Fruit fly (Drosophila melanogaster): Measurements from ENCODE around the gene Sfmbt.
"Not testable (repeated sequence)": the region's sequence is repeated elsewhere in the genome, so short reads cannot be mapped to it uniquely, and the experiment has no call there.

Sfmbt gene

DNA sequence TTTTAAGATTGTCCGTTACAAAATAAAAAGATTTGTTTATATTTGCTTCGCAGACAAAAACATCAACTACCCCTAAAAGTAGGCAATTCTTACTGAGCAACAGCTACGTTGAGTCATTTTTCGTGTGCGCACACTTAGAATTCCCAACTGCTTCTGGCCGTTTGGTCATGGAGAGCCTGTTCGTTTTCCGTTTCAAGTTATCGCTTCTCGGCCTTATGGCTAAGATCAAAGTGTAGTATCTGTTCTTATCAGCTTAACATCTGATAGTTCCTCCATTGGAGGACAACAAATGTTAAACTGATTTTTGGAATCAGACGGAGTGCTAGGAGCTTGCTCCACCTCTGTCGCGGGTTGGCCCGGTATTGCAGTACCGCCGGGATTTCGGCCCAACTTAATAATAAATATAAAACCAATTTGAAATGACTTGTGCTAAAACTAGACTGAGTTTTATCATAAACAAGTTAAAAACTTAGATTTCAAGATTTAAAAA, 39.1 kb upstream of the Sfmbt start (continued):
- TF ChIP-seq trh (GFP tag; optimal IDR thresholded peaks at IDR 0.05) = peak; percentile 8
- TF ChIP-seq gt (GFP tag; IDR thresholded peaks at IDR 0.05) = peak; percentile 44; the same call in 1 of the 2 replicates
- peak; percentile 5 for TF ChIP-seq CG12104 (GFP tag; optimal IDR thresholded peaks at IDR 0.05)
- not testable (repeated sequence) for TF ChIP-seq Trl (optimal IDR thresholded peaks at IDR 0.05)
- peak; percentile 75 for TF ChIP-seq Trl (GFP tag; optimal IDR thresholded peaks at IDR 0.05)
- TF ChIP-seq bab2 (GFP tag; optimal IDR thresholded peaks at IDR 0.05) = peak; percentile 14
- TF ChIP-seq insv (GFP tag; optimal IDR thresholded peaks at IDR 0.05) = peak in 1 of 2 experiments; percentile 63
- TF ChIP-seq Ets65A (GFP tag) = peak; percentile 93
- peak; percentile 31 for TF ChIP-seq CG16863 (GFP tag; optimal IDR thresholded peaks at IDR 0.05)
- TF ChIP-seq Mes4 (GFP tag; optimal IDR thresholded peaks at IDR 0.05) = peak; percentile 58
- 0 out of 3 replicates have a peak, but pooled peaks have one; percentile 16 for TF ChIP-seq CG14050 (GFP tag; IDR thresholded peaks at IDR 0.05)
- TF ChIP-seq CG5245 (GFP tag; optimal IDR thresholded peaks at IDR 0.05) = peak; percentile 37
- peak; percentile 34; the same call in 1 of the 2 replicates for TF ChIP-seq MBD-R2 (GFP tag; IDR thresholded peaks at IDR 0.05)
- TF ChIP-seq Dip3 (GFP tag; optimal IDR thresholded peaks at IDR 0.05) = peak; percentile 28
- peak; percentile 69; the same call in 2 of the 3 replicates for TF ChIP-seq mld (GFP tag; IDR thresholded peaks at IDR 0.05; ENCODE audit: partially characterized antibody)
- peak; percentile 33 for TF ChIP-seq sug (tag; optimal IDR thresholded peaks at IDR 0.05)
- peak; percentile 35 for TF ChIP-seq CG4424 (GFP tag; optimal IDR thresholded peaks at IDR 0.05)
- peak; percentile 44; the same call in 1 of the 2 replicates for TF ChIP-seq CG4730 (GFP tag; IDR thresholded peaks at IDR 0.05)
- 0 out of 2 replicates have a peak, but pooled peaks have one; percentile 14 for TF ChIP-seq Rx (GFP tag; IDR thresholded peaks at IDR 0.05)
- TF ChIP-seq Dbx (GFP tag; IDR thresholded peaks at IDR 0.05) = peak; percentile 86
- peak; percentile 67 for TF ChIP-seq CG1233 (GFP tag; optimal IDR thresholded peaks at IDR 0.05)
- TF ChIP-seq CG18262 (tag; optimal IDR thresholded peaks at IDR 0.05) = peak; percentile 44
- peak; percentile 55; the same call in 1 of the 3 replicates for TF ChIP-seq H15 (GFP tag; IDR thresholded peaks at IDR 0.05)
- TF ChIP-seq Opbp (GFP tag; IDR thresholded peaks at IDR 0.05; ENCODE audit: partially characterized antibody) = peak; percentile 72
- peak; percentile 17 for TF ChIP-seq CG4820 (GFP tag; optimal IDR thresholded peaks at IDR 0.05)
- peak; percentile 50 to 60 for TF ChIP-seq Pdp1 (GFP tag; optimal IDR thresholded peaks at IDR 0.05)
- peak; percentile 49; the same call in 1 of the 2 replicates for TF ChIP-seq ara (GFP tag; IDR thresholded peaks at IDR 0.05)
- TF ChIP-seq Atf3 (GFP tag; optimal IDR thresholded peaks at IDR 0.05) = peak; percentile 21
- peak; percentile 77 for TF ChIP-seq bbx (GFP tag; IDR thresholded peaks at IDR 0.05; ENCODE audit: partially characterized antibody)
- TF ChIP-seq Med (GFP tag) = peak; percentile 97
- TF ChIP-seq stc (GFP tag; IDR thresholded peaks at IDR 0.05) = peak; percentile 50; the same call in 1 of the 2 replicates
- peak; percentile 49; the same call in 1 of the 2 replicates for TF ChIP-seq Atf6 (GFP tag; IDR thresholded peaks at IDR 0.05)
- peak; percentile 26 for TF ChIP-seq slou (GFP tag; optimal IDR thresholded peaks at IDR 0.05)
- peak; percentile 29 for TF ChIP-seq CG14710 (tag; optimal IDR thresholded peaks at IDR 0.05)
- peak; percentile 47; the same call in 2 of the 3 replicates for TF ChIP-seq tgo (GFP tag; IDR thresholded peaks at IDR 0.05)
- TF ChIP-seq Max (GFP tag; optimal IDR thresholded peaks at IDR 0.05) = peak; percentile 56
- TF ChIP-seq Taf1 (GFP tag; IDR thresholded peaks at IDR 0.05) = peak; percentile 46; the same call in 1 of the 2 replicates
- peak; percentile 69; the same call in 1 of the 3 replicates for TF ChIP-seq CG11456 (GFP tag; IDR thresholded peaks at IDR 0.05)
- peak; percentile 61 for TF ChIP-seq CG4854 (GFP tag; optimal IDR thresholded peaks at IDR 0.05)
- peak; percentile 33; the same call in 1 of the 2 replicates for TF ChIP-seq CG31224 (GFP tag; IDR thresholded peaks at IDR 0.05)
- TF ChIP-seq ewg (GFP tag; optimal IDR thresholded peaks at IDR 0.05) = peak; percentile 38
- peak; percentile 6 for TF ChIP-seq CG1602 (GFP tag; optimal IDR thresholded peaks at IDR 0.05)
- peak; percentile 1 for TF ChIP-seq Fer2 (tag; optimal IDR thresholded peaks at IDR 0.05)
- TF ChIP-seq CG10654 (GFP tag; optimal IDR thresholded peaks at IDR 0.05) = peak; percentile 20
- TF ChIP-seq CG17359 (tag; optimal IDR thresholded peaks at IDR 0.05) = peak; percentile 83
- TF ChIP-seq CHES-1-like (GFP tag; optimal IDR thresholded peaks at IDR 0.05) = peak; percentile 24
- TF ChIP-seq CG12942 (GFP tag; optimal IDR thresholded peaks at IDR 0.05) = peak; percentile 19
- peak; percentile 81 for TF ChIP-seq grn (GFP tag; optimal IDR thresholded peaks at IDR 0.05)
- TF ChIP-seq pnt (GFP tag; optimal IDR thresholded peaks at IDR 0.05) = peak; percentile 2
- peak; percentile 74 for TF ChIP-seq CG1647 (GFP tag; optimal IDR thresholded peaks at IDR 0.05)
- TF ChIP-seq CG12769 (tag; optimal IDR thresholded peaks at IDR 0.05) = peak; percentile 70
